Worm (Caenorhabditis elegans) whole organism, L3 larva: Measurements from ENCODE around the gene ttr-8.

Experiments used
- elt-3 ChIP-seq, 3 experiments: fragments of 150-350 bp in 1 of 3; sonication (generic microtip) in 2 of 3; optimal IDR thresholded peaks; 2 replicates in 2 of 3; 4 replicates in 1 of 3; lab custom pipeline; 2014 to 2017; ENCODE audit warnings: missing biosample characterization in 3 of 3, missing genetic modification characterization in 3 of 3
- nhr-237 ChIP-seq: fragments of 150-350 bp; optimal IDR thresholded peaks from 2 replicates; lab custom pipeline; 2014; ENCODE audit warnings: missing biosample characterization, missing genetic modification characterization
- nhr-28 ChIP-seq: fragments of 150-350 bp; optimal IDR thresholded peaks from 2 replicates; lab custom pipeline; 2014; ENCODE audit warnings: missing biosample characterization, missing genetic modification characterization
- unc-39 ChIP-seq: sonication (generic microtip); optimal IDR thresholded peaks from 4 replicates; lab custom pipeline; 2017; ENCODE audit warnings: missing biosample characterization, missing genetic modification characterization

ce11 chrIII:7559869-7560268, 5.3 kb downstream of the ttr-8 start:
- TF ChIP-seq nhr-237 (tag; lab: Kevin White, UChicago): no peak
- no peak for TF ChIP-seq unc-39 (tag; lab: Kevin White, UChicago)
- TF ChIP-seq elt-3 (tag; optimal IDR thresholded peaks at IDR 0.05; lab: Kevin White, UChicago): no peak
- no peak for TF ChIP-seq nhr-28 (tag; lab: Kevin White, UChicago)
